Worm (Caenorhabditis elegans): Measurements from ENCODE around the gene arrd-18.

arrd-18 gene

DNA sequence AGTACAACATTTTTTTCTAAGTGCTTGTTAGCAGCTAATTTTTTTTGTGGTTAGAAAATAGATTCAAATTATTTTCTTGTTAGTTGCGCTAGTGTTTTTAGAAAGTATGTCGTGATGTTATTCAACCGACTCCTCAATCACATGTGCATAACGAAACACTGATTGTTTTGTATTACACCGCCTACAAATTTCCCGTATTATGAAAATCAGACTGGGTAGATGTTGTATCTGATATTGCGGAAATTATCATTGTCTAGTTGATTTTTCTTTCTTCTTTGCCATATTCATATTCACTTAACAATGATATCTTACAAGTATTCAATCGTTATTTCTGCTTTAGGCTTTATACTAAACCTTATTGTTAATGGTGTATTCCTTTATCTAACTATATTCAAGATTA lies 39.3 kb upstream of the arrd-18 start, which contains the start of gene str-63 (continued):
- TF ChIP-seq hrde-1 (tag; optimal IDR thresholded peaks at IDR 0.05; ENCODE audit: borderline replicate concordance) (no peak), pha-4 (tag; optimal IDR thresholded peaks at IDR 0.05) (no peak), C06A6.2 (GFP tag; conservative IDR thresholded peaks at IDR 0.05) (no peak), bed-1 (GFP tag; IDR thresholded peaks at IDR 0.05) (no peak), B0019.2 (GFP tag; conservative IDR thresholded peaks at IDR 0.05) (no peak)

DNA sequence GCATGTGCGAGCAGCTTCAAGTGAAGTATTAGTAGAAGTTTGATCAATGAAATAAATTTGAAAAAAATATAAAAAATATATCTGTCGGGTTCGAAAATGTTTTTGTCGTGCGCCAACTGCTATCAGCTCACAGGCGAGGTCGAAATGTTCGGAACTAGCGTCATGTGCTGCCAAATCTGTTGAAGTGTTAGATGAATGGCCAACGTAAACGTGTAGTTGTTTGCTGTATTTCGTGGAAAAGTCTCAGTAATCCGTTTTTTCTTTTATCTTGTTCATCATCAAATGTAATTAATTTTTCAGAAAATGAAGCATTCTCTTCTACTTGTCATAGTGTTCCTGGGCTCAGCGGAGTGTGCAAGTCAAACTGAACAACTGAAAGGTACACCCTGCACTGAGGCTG lies 38.0 kb upstream of the arrd-18 start, which contains the start of gene C17B7.15:
C17B7.15 (plus strand) TSS at position 301 of the 400 bp plus-strand sequence.
- no peak for TF ChIP-seq F37B4.10 (GFP tag; IDR thresholded peaks at IDR 0.05)
- no peak for TF ChIP-seq nhr-179 (tag; optimal IDR thresholded peaks at IDR 0.05)
- no peak for TF ChIP-seq T07F8.4 (tag; optimal IDR thresholded peaks at IDR 0.05)
- TF ChIP-seq zim-3 (tag; optimal IDR thresholded peaks at IDR 0.05): no peak
- no peak for TF ChIP-seq ceh-91 (GFP tag; IDR thresholded peaks at IDR 0.05)

DNA sequence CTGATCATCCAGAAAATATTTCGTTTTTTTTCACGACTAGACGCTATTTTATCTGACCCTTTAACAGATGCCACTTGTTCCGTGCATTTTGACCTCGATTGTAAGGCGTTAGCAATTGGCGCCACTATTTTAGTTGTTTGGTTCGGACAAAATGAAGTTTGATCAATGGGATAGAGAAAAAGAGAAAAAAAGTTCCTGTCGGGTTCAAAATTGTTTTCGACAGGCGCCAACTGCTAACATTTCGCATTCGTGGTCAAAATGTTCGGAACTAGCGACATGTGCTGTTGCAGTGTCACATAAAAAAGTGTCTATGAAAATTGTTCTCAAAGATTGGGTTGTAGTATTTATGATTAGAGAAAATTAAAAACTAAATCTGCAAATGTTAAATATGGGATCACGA lies 35.6 kb upstream of the arrd-18 start:
- TF ChIP-seq F52B5.7 (tag; optimal IDR thresholded peaks at IDR 0.05) (no peak), nfya-2 (GFP tag; IDR thresholded peaks at IDR 0.05) (no peak), snpc-1.3 (tag; optimal IDR thresholded peaks at IDR 0.05; ENCODE audit: insufficient read depth) (no peak), bed-1 (GFP tag; IDR thresholded peaks at IDR 0.05) (no peak), attf-5 (GFP tag; optimal IDR thresholded peaks at IDR 0.05) (no peak), ama-1 (optimal IDR thresholded peaks at IDR 0.05) (no peak), ama-1 (GFP tag; optimal IDR thresholded peaks at IDR 0.05) (no peak), attf-6 (GFP tag; IDR thresholded peaks at IDR 0.05) (no peak), mes-4 (tag; optimal IDR thresholded peaks at IDR 0.05) (no peak), aptf-2 (GFP tag; conservative IDR thresholded peaks at IDR 0.05) (no peak), ztf-6 (GFP tag; IDR thresholded peaks at IDR 0.05) (no peak), let-607 (tag; optimal IDR thresholded peaks at IDR 0.05) (no peak), madf-10 (tag; optimal IDR thresholded peaks at IDR 0.05) (no peak), ztf-25 (GFP tag; IDR thresholded peaks at IDR 0.05) (no peak), B0035.1 (tag; optimal IDR thresholded peaks at IDR 0.05) (no peak), nhr-80 (tag; optimal IDR thresholded peaks at IDR 0.05) (no peak), ceh-27 (GFP tag; optimal IDR thresholded peaks at IDR 0.05) (no peak), atf-7 (tag; optimal IDR thresholded peaks at IDR 0.05) (no peak)

DNA sequence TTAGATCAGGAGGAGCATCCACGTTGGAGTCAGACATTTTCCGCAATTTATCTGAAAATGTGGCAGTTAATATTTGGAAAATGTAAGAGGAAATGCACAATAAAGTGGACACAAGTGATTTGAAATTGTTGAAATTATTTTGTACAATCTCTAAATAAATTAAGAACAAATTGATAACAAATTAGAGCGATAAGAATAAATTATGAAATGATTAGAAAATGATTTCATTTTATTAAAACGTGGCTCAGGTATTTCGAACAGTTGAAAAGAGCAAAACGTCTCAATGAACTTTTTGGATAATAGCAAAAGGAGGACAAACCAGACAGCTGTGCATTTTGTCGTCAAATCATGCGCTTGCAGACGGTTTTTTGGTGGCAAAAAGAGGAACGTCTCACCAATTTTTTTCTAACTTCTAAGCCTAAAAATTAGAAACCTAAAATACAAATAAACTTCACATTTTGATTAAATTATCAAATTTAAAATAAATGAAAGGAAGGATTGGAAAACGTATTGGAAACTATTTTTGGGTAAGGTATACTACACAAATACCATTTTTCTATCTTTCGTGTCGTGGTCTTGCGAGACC lies 34.6 kb upstream of the arrd-18 start, which contains the start of gene fbxa-65:
fbxa-65 (minus strand) TSS at position 51 of the 586 bp plus-strand sequence.
- TF ChIP-seq nfyb-1 (GFP tag; IDR thresholded peaks at IDR 0.05): 0 out of 2 replicates have a peak, but pooled peaks have one; percentile 45
- TF ChIP-seq B0261.1 (tag; optimal IDR thresholded peaks at IDR 0.05): no peak

DNA sequence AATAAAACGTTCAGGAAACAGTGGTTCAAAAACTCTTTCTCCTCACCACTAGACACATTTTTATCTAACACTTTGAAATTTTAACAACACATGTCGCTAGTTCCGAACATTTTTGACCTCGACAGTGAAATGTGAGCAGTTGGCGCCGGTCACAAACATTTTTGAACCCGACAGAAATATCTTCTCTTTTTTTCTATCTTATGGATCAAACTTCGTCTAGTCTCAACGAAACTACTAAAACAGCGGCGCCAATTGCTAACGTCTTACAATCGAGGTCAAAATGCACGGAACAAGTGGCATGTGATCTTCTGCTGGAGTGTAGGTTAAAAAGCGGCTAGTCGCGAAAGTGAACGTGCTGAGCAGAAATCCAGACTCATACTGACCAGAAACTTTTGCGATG lies 32.1 kb upstream of the arrd-18 start:
- TF ChIP-seq ceh-58 (GFP tag; IDR thresholded peaks at IDR 0.05): no peak
- TF ChIP-seq K12H6.12 (tag; optimal IDR thresholded peaks at IDR 0.05): no peak
- no peak for TF ChIP-seq attf-5 (GFP tag; optimal IDR thresholded peaks at IDR 0.05)
- no peak for TF ChIP-seq Y95B8A.8 (GFP tag; IDR thresholded peaks at IDR 0.05)
- no peak for TF ChIP-seq fkh-3 (tag; optimal IDR thresholded peaks at IDR 0.05)
- no peak for TF ChIP-seq B0261.1 (tag; optimal IDR thresholded peaks at IDR 0.05)
- no peak for TF ChIP-seq D2030.7 (GFP tag; IDR thresholded peaks at IDR 0.05)
